Fruit fly (Drosophila melanogaster): ENCODE results near the gene CG5225.
A peak's percentile ranks its signal among the peaks of the same experiment; 100 is the strongest.

The CG5225 gene

DNA sequence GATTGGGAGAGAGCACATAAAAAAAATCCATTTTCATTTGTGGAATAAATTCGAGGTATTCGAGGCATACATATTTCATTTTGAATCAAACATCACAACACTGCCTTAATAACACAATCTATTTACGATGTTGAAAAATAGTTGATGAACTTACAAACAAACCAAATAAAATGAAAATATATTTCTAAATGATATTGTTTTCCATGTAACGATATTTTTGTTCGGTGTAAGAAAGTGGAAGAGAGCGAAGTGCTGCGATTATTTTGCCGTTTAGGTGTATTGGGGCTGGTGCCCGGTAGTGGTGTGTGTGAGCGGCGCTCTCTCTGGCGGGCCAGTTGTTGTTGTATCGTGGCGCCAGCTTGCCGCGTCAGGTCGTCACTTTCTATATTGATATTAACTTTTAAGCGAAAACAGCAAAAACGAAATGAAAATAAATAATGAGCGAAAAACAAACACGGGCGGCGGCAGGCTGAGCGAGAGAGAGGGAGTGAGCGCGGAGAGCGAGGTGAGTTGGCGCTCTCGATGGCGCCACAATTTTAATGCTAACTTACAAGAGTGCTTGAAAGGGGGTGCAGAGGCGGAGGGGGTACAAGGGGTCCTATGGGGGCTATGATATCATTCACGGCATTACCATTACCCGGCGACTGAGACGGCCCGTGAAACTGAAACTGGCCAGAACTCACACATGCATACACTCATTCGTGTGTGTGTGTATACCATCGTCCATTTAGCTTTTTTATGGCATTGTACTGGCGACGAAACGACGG lies 36.7 kb downstream of the CG5225 start:
- TF ChIP-seq woc (GFP tag; optimal IDR thresholded peaks at IDR 0.05) (peak; percentile 97), Hr78 (GFP tag; optimal IDR thresholded peaks at IDR 0.05) (no peak), Dif (GFP tag; optimal IDR thresholded peaks at IDR 0.05; ENCODE audit: partially characterized antibody) (peak; percentile 90), usp (GFP tag; optimal IDR thresholded peaks at IDR 0.05) (no peak), Hnf4 (GFP tag; optimal IDR thresholded peaks at IDR 0.05) (peak; percentile 91), foxo (GFP tag; optimal IDR thresholded peaks at IDR 0.05) (peak; percentile 89 to 97), rgr (GFP tag; optimal IDR thresholded peaks at IDR 0.05) (peak; percentile 95), Jra (GFP tag; optimal IDR thresholded peaks at IDR 0.05) (peak; percentile 76), psq (GFP tag; optimal IDR thresholded peaks at IDR 0.05) (peak; percentile 95), Myc (optimal IDR thresholded peaks at IDR 0.05) (no peak), N (GFP tag; optimal IDR thresholded peaks at IDR 0.05) (no peak), Dfd (GFP tag; optimal IDR thresholded peaks at IDR 0.05) (no peak), dmrt93B (GFP tag; optimal IDR thresholded peaks at IDR 0.05) (peak; percentile 84), Mio (GFP tag; optimal IDR thresholded peaks at IDR 0.05) (peak; percentile 61), CrebA (GFP tag; optimal IDR thresholded peaks at IDR 0.05; ENCODE audit: borderline replicate concordance) (no peak), CG32264 (GFP tag; optimal IDR thresholded peaks at IDR 0.05) (peak; percentile 86), fru (GFP tag; optimal IDR thresholded peaks at IDR 0.05) (peak; percentile 98), h (GFP tag; optimal IDR thresholded peaks at IDR 0.05) (peak; percentile 98), dsf (GFP tag; optimal IDR thresholded peaks at IDR 0.05; ENCODE audit: borderline replicate concordance) (peak; percentile 73), HLH106 (tag; optimal IDR thresholded peaks at IDR 0.05) (peak; percentile 94), sage (GFP tag; optimal IDR thresholded peaks at IDR 0.05) (peak; percentile 94), OdsH (GFP tag; optimal IDR thresholded peaks at IDR 0.05) (peak; percentile 97), pan (optimal IDR thresholded peaks at IDR 0.05) (no peak), Vsx2 (GFP tag; optimal IDR thresholded peaks at IDR 0.05; ENCODE audit: partially characterized antibody) (peak; percentile 62), jim (GFP tag; optimal IDR thresholded peaks at IDR 0.05) (peak; percentile 14), Hr83 (GFP tag; optimal IDR thresholded peaks at IDR 0.05; ENCODE audit: poor library complexity, severe bottlenecking) (peak; percentile 80), br (GFP tag; optimal IDR thresholded peaks at IDR 0.05) (peak; percentile 98), brk (GFP tag; optimal IDR thresholded peaks at IDR 0.05) (peak; percentile 96), Abd-B (GFP tag; optimal IDR thresholded peaks at IDR 0.05) (no peak), CG9705 (GFP tag; optimal IDR thresholded peaks at IDR 0.05) (peak; percentile 77), GATAd (GFP tag; optimal IDR thresholded peaks at IDR 0.05) (peak; percentile 46), dl (GFP tag; optimal IDR thresholded peaks at IDR 0.05; ENCODE audit: insufficient read depth in 1 of 2, partially characterized antibody in 2 of 2) (peak; percentile 74 to 90), lola (GFP tag; optimal IDR thresholded peaks at IDR 0.05) (no peak), sv (GFP tag; optimal IDR thresholded peaks at IDR 0.05) (peak; percentile 90), Sp1 (GFP tag; optimal IDR thresholded peaks at IDR 0.05) (peak; percentile 95), Rel (GFP tag; optimal IDR thresholded peaks at IDR 0.05) (peak; percentile 92), Rel (tag; optimal IDR thresholded peaks at IDR 0.05) (peak; percentile 71), tai (GFP tag; optimal IDR thresholded peaks at IDR 0.05) (peak; percentile 82), ey (GFP tag; optimal IDR thresholded peaks at IDR 0.05) (peak; percentile 98)

DNA sequence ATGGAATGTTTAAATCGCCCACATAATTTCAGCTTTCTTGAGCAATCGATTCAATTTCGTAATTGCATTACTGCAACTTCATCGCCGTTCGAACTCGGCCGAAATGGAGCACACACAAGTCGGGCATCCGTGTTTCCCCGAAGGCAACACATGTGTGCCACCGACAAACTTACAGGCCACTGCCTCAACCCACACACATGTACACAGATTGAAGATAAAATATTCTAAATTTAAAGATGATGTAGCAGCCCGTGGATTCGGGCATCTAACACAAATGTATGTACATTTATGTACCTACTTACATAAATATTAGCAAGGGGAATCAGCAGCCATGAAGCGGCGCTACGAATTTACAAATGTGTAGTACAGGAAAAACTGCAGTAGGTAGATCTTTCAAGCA lies 37.6 kb downstream of the CG5225 start:
- TF ChIP-seq dsf (GFP tag; optimal IDR thresholded peaks at IDR 0.05; ENCODE audit: borderline replicate concordance): no peak
- no peak for TF ChIP-seq rgr (GFP tag; optimal IDR thresholded peaks at IDR 0.05)
- TF ChIP-seq CrebA (GFP tag; optimal IDR thresholded peaks at IDR 0.05; ENCODE audit: borderline replicate concordance): no peak
- TF ChIP-seq Hr83 (GFP tag; optimal IDR thresholded peaks at IDR 0.05; ENCODE audit: poor library complexity, severe bottlenecking): no peak
- TF ChIP-seq Myc (optimal IDR thresholded peaks at IDR 0.05): no peak
- no peak for TF ChIP-seq jim (GFP tag; optimal IDR thresholded peaks at IDR 0.05)
- no peak for TF ChIP-seq woc (GFP tag; optimal IDR thresholded peaks at IDR 0.05)
- no peak for TF ChIP-seq h (GFP tag; optimal IDR thresholded peaks at IDR 0.05)
- TF ChIP-seq Rel (GFP tag; optimal IDR thresholded peaks at IDR 0.05): no peak
- no peak for TF ChIP-seq Rel (tag; optimal IDR thresholded peaks at IDR 0.05)
